Worm (Caenorhabditis elegans) whole organism, L4/young adult: Measurements from ENCODE around the gene fbxc-47.

Experiments used
- W03F9.2 ChIP-seq: fragments of 150-350 bp; optimal IDR thresholded peaks from 2 replicates; lab custom pipeline; 2014; ENCODE audit warnings: missing biosample characterization, missing genetic modification characterization
- dao-5 ChIP-seq: sonication (generic microtip); optimal IDR thresholded peaks from 2 replicates; lab custom pipeline; 2016; ENCODE audit warnings: missing genotype, missing genetic modification characterization, moderate library complexity, missing compliant biosample characterization
- him-1 ChIP-seq: sonication (generic microtip); optimal IDR thresholded peaks from 2 replicates; lab custom pipeline; 2016; ENCODE audit warnings: missing genotype, missing genetic modification reagents, missing genetic modification characterization, missing compliant biosample characterization

- TF ChIP-seq dao-5 (tag; lab: Kevin White, UChicago) (no peak), him-1 (tag; lab: Kevin White, UChicago) (no peak), W03F9.2 (no peak)
These were observed 14.8 kb downstream of the fbxc-47 start for ce11 chrIV:3820133-3820532.
